Worm (Caenorhabditis elegans) whole organism, L2 larva: ENCODE measurements around the gene F16G10.6.
A peak's percentile ranks its signal among the peaks of the same experiment; 100 is the strongest.

Experiments
- C34F6.9 ChIP-seq: fragments of 150-350 bp; optimal IDR thresholded peaks from 2 replicates; lab custom pipeline; 2014; ENCODE audit warnings: missing biosample characterization, missing genetic modification characterization
- F13H6.1 ChIP-seq: sonication (generic microtip); optimal IDR thresholded peaks from 2 replicates; lab custom pipeline; 2016; ENCODE audit warnings: missing genetic modification characterization, missing compliant biosample characterization
- R02D3.7 ChIP-seq: fragments of 150-350 bp; optimal IDR thresholded peaks from 2 replicates; lab custom pipeline; 2014; ENCODE audit warnings: missing biosample characterization, missing genetic modification characterization
- Y55F3AM.14 ChIP-seq: fragments of 200-800 bp; sonication (Bioruptor generic); optimal IDR thresholded peaks from 2 replicates; lab custom pipeline; 2018; ENCODE audit warnings: mild to moderate bottlenecking, missing genetic modification characterization, missing compliant biosample characterization
- ZK546.5 ChIP-seq: sonication (generic microtip); optimal IDR thresholded peaks from 2 replicates; lab custom pipeline; 2017; ENCODE audit warnings: missing biosample characterization, missing genetic modification characterization
- alr-1 ChIP-seq: fragments of 150-350 bp; optimal IDR thresholded peaks from 2 replicates; lab custom pipeline; 2014; ENCODE audit warnings: missing biosample characterization, missing genetic modification characterization
- aly-2 ChIP-seq: fragments of 150-350 bp; optimal IDR thresholded peaks from 2 replicates; lab custom pipeline; 2014; ENCODE audit warnings: missing biosample characterization, missing genetic modification characterization
- ama-1 ChIP-seq: fragments of 150-350 bp; optimal IDR thresholded peaks from 2 replicates; lab custom pipeline; 2018; ENCODE audit warnings: inconsistent platforms
- blmp-1 ChIP-seq: sonication (generic microtip); optimal IDR thresholded peaks from 2 replicates; lab custom pipeline; 2017; ENCODE audit warnings: missing genetic modification characterization, mild to moderate bottlenecking, missing compliant biosample characterization, antibody characterized with exemption, moderate library complexity; ENCODE audit not compliant: insufficient read depth
- ceh-16 ChIP-seq: fragments of 150-350 bp; optimal IDR thresholded peaks from 2 replicates; lab custom pipeline; 2014; ENCODE audit warnings: missing biosample characterization, missing genetic modification characterization
- ceh-82 ChIP-seq: fragments of 150-350 bp; optimal IDR thresholded peaks from 2 replicates; lab custom pipeline; 2014; ENCODE audit warnings: missing biosample characterization, missing genetic modification characterization
- crh-2 ChIP-seq: sonication (generic microtip); optimal IDR thresholded peaks from 2 replicates; lab custom pipeline; 2017; ENCODE audit warnings: missing biosample characterization, missing genetic modification characterization
- dmd-4 ChIP-seq: sonication (generic microtip); optimal IDR thresholded peaks from 2 replicates; lab custom pipeline; 2017; ENCODE audit warnings: missing biosample characterization, missing genetic modification characterization
- egl-27 ChIP-seq: sonication (generic microtip); optimal IDR thresholded peaks from 3 replicates; lab custom pipeline; 2017; ENCODE audit warnings: missing biosample characterization, missing genetic modification reagents, missing genetic modification characterization
- elt-3 ChIP-seq: sonication (generic microtip); optimal IDR thresholded peaks from 2 replicates; lab custom pipeline; 2017; ENCODE audit warnings: missing biosample characterization, missing genetic modification characterization
- fos-1 ChIP-seq: fragments of 150-350 bp; optimal IDR thresholded peaks from 2 replicates; lab custom pipeline; 2014; ENCODE audit warnings: missing biosample characterization, missing genetic modification characterization
- gmeb-1 ChIP-seq: fragments of 150-350 bp; optimal IDR thresholded peaks from 2 replicates; lab custom pipeline; 2014; ENCODE audit warnings: missing biosample characterization, missing genetic modification characterization
- lin-11 ChIP-seq: fragments of 150-350 bp; sonication (generic microtip); optimal IDR thresholded peaks from 2 replicates; lab custom pipeline; 2014; ENCODE audit warnings: missing biosample characterization, missing genetic modification characterization, inconsistent platforms, mixed read lengths
- lin-13 ChIP-seq: fragments of 150-350 bp; optimal IDR thresholded peaks from 2 replicates; lab custom pipeline; 2014; ENCODE audit warnings: missing biosample characterization, missing genetic modification reagents, missing genetic modification characterization
- lin-39 ChIP-seq: fragments of 150-350 bp; optimal IDR thresholded peaks from 2 replicates; lab custom pipeline; 2014; ENCODE audit warnings: missing biosample characterization, missing genetic modification reagents, missing genetic modification characterization
- lsy-2 ChIP-seq, 2 experiments: fragments of 150-350 bp in 1 of 2; sonication (generic microtip) in 1 of 2; optimal IDR thresholded peaks; 2 replicates each; lab custom pipeline; 2014 to 2017; ENCODE audit warnings: missing biosample characterization in 2 of 2, missing genetic modification characterization in 2 of 2
- mab-5 ChIP-seq: fragments of 150-350 bp; optimal IDR thresholded peaks from 2 replicates; lab custom pipeline; 2014; ENCODE audit warnings: missing biosample characterization, missing genetic modification characterization
- mbf-1 ChIP-seq: sonication (generic microtip); optimal IDR thresholded peaks from 2 replicates; lab custom pipeline; 2017; ENCODE audit warnings: missing biosample characterization, missing genetic modification characterization
- mdl-1 ChIP-seq, 2 experiments: fragments of 150-350 bp in 1 of 2; sonication (generic microtip) in 1 of 2; optimal IDR thresholded peaks; 2 replicates each; lab custom pipeline; 2017; ENCODE audit warnings: missing biosample characterization in 2 of 2, missing genetic modification characterization in 2 of 2
- nhr-11 ChIP-seq: fragments of 150-350 bp; optimal IDR thresholded peaks from 2 replicates; lab custom pipeline; 2014; ENCODE audit warnings: missing biosample characterization, missing genetic modification characterization
- nhr-129 ChIP-seq: fragments of 150-350 bp; optimal IDR thresholded peaks from 2 replicates; lab custom pipeline; 2014; ENCODE audit warnings: missing biosample characterization, missing genetic modification characterization
- nhr-21 ChIP-seq: fragments of 150-350 bp; optimal IDR thresholded peaks from 2 replicates; lab custom pipeline; 2014; ENCODE audit warnings: missing biosample characterization, missing genetic modification characterization
- nhr-237 ChIP-seq: fragments of 150-350 bp; optimal IDR thresholded peaks from 2 replicates; lab custom pipeline; 2014; ENCODE audit warnings: missing biosample characterization, missing genetic modification characterization
- nhr-77 ChIP-seq: fragments of 150-350 bp; optimal IDR thresholded peaks from 2 replicates; lab custom pipeline; 2014; ENCODE audit warnings: missing biosample characterization, missing genetic modification characterization
- peb-1 ChIP-seq: fragments of 150-350 bp; optimal IDR thresholded peaks from 2 replicates; lab custom pipeline; 2014; ENCODE audit warnings: missing biosample characterization, missing genetic modification characterization
- sem-4 ChIP-seq: fragments of 150-350 bp; optimal IDR thresholded peaks from 2 replicates; lab custom pipeline; 2014; ENCODE audit warnings: missing biosample characterization, missing genetic modification reagents, missing genetic modification characterization
- skn-1 ChIP-seq: sonication (generic microtip); optimal IDR thresholded peaks from 2 replicates; lab custom pipeline; 2017; ENCODE audit warnings: missing biosample characterization, missing genetic modification characterization
- sma-3 ChIP-seq: sonication (generic microtip); optimal IDR thresholded peaks from 2 replicates; lab custom pipeline; 2016; ENCODE audit warnings: missing genetic modification reagents, missing genetic modification characterization, missing compliant biosample characterization
- sma-9 ChIP-seq, 2 experiments: fragments of 150-350 bp in 1 of 2; sonication (generic microtip) in 1 of 2; optimal IDR thresholded peaks; 2 replicates each; lab custom pipeline; 2014 to 2016; ENCODE audit warnings: missing genetic modification characterization in 2 of 2, mild to moderate bottlenecking in 1 of 2, missing biosample characterization in 1 of 2, missing compliant biosample characterization in 1 of 2, missing genetic modification reagents in 1 of 2, moderate library complexity in 1 of 2
- snpc-4 ChIP-seq: fragments of 150-350 bp; optimal IDR thresholded peaks from 2 replicates; lab custom pipeline; 2014; ENCODE audit warnings: missing biosample characterization, missing genetic modification characterization
- zag-1 ChIP-seq: fragments of 150-350 bp; optimal IDR thresholded peaks from 2 replicates; lab custom pipeline; 2014; ENCODE audit warnings: missing biosample characterization, missing genetic modification characterization
- ztf-1 ChIP-seq: fragments of 200-800 bp; sonication (Bioruptor generic); conservative IDR thresholded peaks from 2 replicates; pipeline ENCODE4 v1.3.6; 2022; ENCODE audit warnings: missing genetic modification characterization, missing compliant biosample characterization
- ztf-11 ChIP-seq: sonication (generic microtip); optimal IDR thresholded peaks from 2 replicates; lab custom pipeline; 2017; ENCODE audit warnings: missing biosample characterization, missing genetic modification characterization
- ztf-4 ChIP-seq: fragments of 150-350 bp; optimal IDR thresholded peaks from 2 replicates; lab custom pipeline; 2014; ENCODE audit warnings: missing biosample characterization, missing genetic modification characterization

F16G10.6 gene

DNA sequence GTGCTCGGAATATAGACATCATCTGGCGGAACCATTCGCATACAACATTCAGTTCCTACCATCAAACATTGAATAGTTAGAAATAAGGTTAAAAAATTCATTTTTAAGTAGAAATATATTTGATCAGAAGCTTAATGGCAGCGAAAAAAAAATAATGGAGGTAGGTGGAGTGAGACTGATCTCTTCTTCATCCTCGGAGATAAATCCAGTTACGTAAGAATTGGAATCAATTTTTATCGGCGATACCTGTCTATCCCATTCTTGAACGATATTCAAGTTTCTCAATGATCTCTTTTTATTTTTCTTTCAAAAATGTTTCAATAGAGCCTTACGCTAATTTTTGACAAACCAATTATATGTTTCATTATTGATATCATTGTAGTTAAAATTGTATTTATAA lies 7.8 kb upstream of the F16G10.6 start, which contains the start of gene F16G10.9:
F16G10.9 (minus strand) TSS at position 101 of the 400 bp plus-strand sequence.
- TF ChIP-seq R02D3.7 (tag; lab: Kevin White, UChicago) (no peak), ceh-16 (tag; lab: Kevin White, UChicago) (no peak), aly-2 (no peak), dmd-4 (tag; lab: Kevin White, UChicago) (no peak), snpc-4 (tag; lab: Kevin White, UChicago) (no peak), skn-1 (tag; lab: Kevin White, UChicago) (no peak), peb-1 (tag; lab: Kevin White, UChicago) (no peak), lin-13 (GFP tag; lab: Kevin White, UChicago) (no peak), sma-9 (GFP tag; optimal IDR thresholded peaks at IDR 0.05; lab: Kevin White, UChicago) (no peak), sma-9 (tag; optimal IDR thresholded peaks at IDR 0.05; lab: Kevin White, UChicago) (no peak), nhr-237 (tag; lab: Kevin White, UChicago) (no peak), blmp-1 (tag; lab: Kevin White, UChicago) (no peak), fos-1 (tag; lab: Kevin White, UChicago) (no peak), elt-3 (tag; lab: Kevin White, UChicago) (no peak), nhr-77 (tag; lab: Kevin White, UChicago) (no peak), ztf-11 (tag; lab: Kevin White, UChicago) (no peak), F13H6.1 (tag; lab: Kevin White, UChicago) (no peak), lin-11 (tag; lab: Kevin White, UChicago) (no peak), gmeb-1 (no peak), nhr-129 (tag; lab: Kevin White, UChicago) (no peak), ama-1 (lab: Kevin White, UChicago) (no peak)

DNA sequence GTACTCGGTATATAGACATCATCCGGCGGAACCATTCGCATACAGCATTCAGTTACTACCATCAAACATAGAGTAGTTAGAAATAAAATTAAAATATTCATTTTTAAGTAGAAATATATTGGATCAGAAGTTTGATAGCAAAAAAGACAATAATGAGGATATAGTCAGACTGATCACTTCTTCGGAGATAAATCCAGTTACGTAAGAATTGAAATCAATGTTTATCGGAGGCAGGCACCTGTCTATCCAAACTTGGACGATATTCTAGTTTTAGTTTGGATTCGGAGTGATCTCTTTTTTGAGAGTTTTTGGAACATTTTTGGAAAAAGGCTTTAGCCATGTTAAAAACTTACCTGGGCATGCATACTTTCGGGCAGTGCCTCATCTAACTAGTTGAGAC lies 5.7 kb upstream of the F16G10.6 start, which contains the start of gene F16G10.8:
F16G10.8 (minus strand) TSS at position 101 of the 400 bp plus-strand sequence.
- TF ChIP-seq C34F6.9 (tag; lab: Kevin White, UChicago) (no peak), nhr-237 (tag; lab: Kevin White, UChicago) (no peak), ztf-11 (tag; lab: Kevin White, UChicago) (no peak), lin-39 (tag; lab: Kevin White, UChicago) (no peak), nhr-21 (tag; lab: Kevin White, UChicago) (no peak), R02D3.7 (tag; lab: Kevin White, UChicago) (no peak), sma-3 (GFP tag; lab: Kevin White, UChicago) (no peak), lsy-2 (tag; optimal IDR thresholded peaks at IDR 0.05; lab: Kevin White, UChicago) (no peak), blmp-1 (tag; lab: Kevin White, UChicago) (no peak), mab-5 (tag; lab: Kevin White, UChicago) (no peak), fos-1 (tag; lab: Kevin White, UChicago) (no peak)

DNA sequence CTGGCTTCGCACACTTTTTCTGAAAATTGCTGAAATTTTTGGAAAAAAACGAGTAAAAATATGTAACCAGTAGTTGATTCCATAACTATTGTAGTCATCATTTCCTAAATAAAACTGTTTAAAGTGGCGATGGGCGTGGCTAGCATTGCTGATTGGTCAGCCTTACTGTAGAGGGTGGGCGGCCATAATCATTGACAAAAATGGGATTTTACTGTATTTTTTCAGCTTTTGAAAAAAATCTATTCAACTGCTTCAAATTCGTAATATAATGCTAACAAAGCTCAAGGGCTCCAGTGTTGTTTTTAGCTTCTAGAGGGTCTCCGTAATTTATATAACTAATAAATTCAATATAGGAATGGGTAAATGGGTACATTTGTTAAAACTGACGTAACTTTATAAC lies 2.5 kb upstream of the F16G10.6 start, which contains the start of gene F16G10.7:
F16G10.7 (minus strand) TSS at position 101 of the 400 bp plus-strand sequence.
- no peak for TF ChIP-seq ztf-4 (tag; lab: Kevin White, UChicago)
- no peak for TF ChIP-seq lin-39 (tag; lab: Kevin White, UChicago)
- no peak for TF ChIP-seq ztf-1 (GFP tag; lab: Robert Waterston, UW)
- no peak for TF ChIP-seq crh-2 (tag; lab: Kevin White, UChicago)
- no peak for TF ChIP-seq R02D3.7 (tag; lab: Kevin White, UChicago)
- no peak for TF ChIP-seq nhr-77 (tag; lab: Kevin White, UChicago)
- no peak for TF ChIP-seq sma-3 (GFP tag; lab: Kevin White, UChicago)
- no peak for TF ChIP-seq skn-1 (tag; lab: Kevin White, UChicago)
- no peak for TF ChIP-seq ceh-16 (tag; lab: Kevin White, UChicago)
- TF ChIP-seq snpc-4 (tag; lab: Kevin White, UChicago) = no peak
- TF ChIP-seq C34F6.9 (tag; lab: Kevin White, UChicago) = no peak

DNA sequence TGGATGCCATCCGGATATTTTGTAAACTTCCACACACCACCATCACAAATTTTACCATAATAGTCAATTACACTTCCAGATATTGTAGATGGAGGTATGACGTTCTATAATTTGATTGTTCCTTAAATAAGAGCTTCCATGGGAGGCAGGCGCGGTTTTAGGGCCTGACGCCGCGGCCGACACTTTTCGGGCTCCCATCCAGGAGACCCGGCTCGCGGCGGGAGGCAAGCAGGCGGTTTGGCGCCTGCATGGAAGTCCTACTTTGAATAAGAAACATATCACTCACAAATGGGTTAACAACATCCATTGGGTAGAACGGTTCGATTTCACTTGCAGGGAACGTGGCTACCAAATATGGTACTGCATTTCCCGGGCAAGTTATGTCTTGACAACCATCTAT lies 2.0 kb upstream of the F16G10.6 start:
- TF ChIP-seq lsy-2 (tag; optimal IDR thresholded peaks at IDR 0.05; lab: Kevin White, UChicago) (no peak), sem-4 (tag; lab: Kevin White, UChicago) (no peak)

DNA sequence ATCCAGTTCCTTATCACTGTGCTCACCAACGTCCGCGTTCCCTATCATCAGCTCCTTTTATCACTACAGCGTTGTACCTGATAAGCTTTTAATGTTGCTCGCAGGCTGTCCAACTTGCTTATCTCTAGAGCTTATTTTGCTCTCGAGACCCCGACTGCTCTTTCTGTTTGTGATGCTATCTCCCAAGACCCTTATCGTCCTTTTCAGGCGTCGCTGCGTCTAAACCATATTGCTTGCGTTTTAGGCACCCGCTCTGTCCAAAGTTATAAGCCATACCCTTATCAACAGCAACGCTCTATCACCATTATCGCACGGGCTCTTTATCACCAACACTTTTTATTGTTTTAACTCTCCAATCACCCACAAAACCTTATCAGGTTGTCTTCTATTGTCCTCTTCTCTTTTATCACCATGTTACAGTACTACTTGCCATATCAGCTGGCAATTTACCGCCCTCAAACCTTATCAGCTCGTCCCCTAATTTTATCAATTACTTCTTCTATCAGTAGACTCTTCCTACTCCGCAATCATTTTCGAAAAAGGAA lies 886 bp upstream of the F16G10.6 start:
- TF ChIP-seq aly-2 (no peak), nhr-237 (tag; lab: Kevin White, UChicago) (no peak), nhr-21 (tag; lab: Kevin White, UChicago) (peak; percentile 5), F13H6.1 (tag; lab: Kevin White, UChicago) (peak; percentile 67), egl-27 (tag; lab: Kevin White, UChicago) (peak; percentile 97), skn-1 (tag; lab: Kevin White, UChicago) (peak; percentile 18), nhr-77 (tag; lab: Kevin White, UChicago) (no peak), crh-2 (tag; lab: Kevin White, UChicago) (peak; percentile 88), mbf-1 (tag; lab: Kevin White, UChicago) (no peak), lsy-2 (tag; optimal IDR thresholded peaks at IDR 0.05; lab: Kevin White, UChicago) (peak; percentile 31 to 81), lin-39 (tag; lab: Kevin White, UChicago) (no peak), sem-4 (tag; lab: Kevin White, UChicago) (no peak), sma-9 (GFP tag; optimal IDR thresholded peaks at IDR 0.05; lab: Kevin White, UChicago) (peak; percentile 79), sma-9 (tag; optimal IDR thresholded peaks at IDR 0.05; lab: Kevin White, UChicago) (no peak), mdl-1 (tag; optimal IDR thresholded peaks at IDR 0.05; lab: Kevin White, UChicago) (peak in 1 of 2 experiments; percentile 20), ZK546.5 (no peak), fos-1 (tag; lab: Kevin White, UChicago) (peak; percentile 94), alr-1 (tag; lab: Kevin White, UChicago) (no peak), nhr-11 (tag; lab: Kevin White, UChicago) (no peak), ztf-11 (tag; lab: Kevin White, UChicago) (no peak), ztf-1 (GFP tag; lab: Robert Waterston, UW) (no peak), ceh-82 (tag; lab: Kevin White, UChicago) (no peak), gmeb-1 (peak; percentile 54), zag-1 (tag; lab: Kevin White, UChicago) (no peak), Y55F3AM.14 (peak; percentile 31), C34F6.9 (tag; lab: Kevin White, UChicago) (no peak)
